Fruit fly (Drosophila melanogaster): Measurements from ENCODE around the gene smog.

The smog gene

DNA sequence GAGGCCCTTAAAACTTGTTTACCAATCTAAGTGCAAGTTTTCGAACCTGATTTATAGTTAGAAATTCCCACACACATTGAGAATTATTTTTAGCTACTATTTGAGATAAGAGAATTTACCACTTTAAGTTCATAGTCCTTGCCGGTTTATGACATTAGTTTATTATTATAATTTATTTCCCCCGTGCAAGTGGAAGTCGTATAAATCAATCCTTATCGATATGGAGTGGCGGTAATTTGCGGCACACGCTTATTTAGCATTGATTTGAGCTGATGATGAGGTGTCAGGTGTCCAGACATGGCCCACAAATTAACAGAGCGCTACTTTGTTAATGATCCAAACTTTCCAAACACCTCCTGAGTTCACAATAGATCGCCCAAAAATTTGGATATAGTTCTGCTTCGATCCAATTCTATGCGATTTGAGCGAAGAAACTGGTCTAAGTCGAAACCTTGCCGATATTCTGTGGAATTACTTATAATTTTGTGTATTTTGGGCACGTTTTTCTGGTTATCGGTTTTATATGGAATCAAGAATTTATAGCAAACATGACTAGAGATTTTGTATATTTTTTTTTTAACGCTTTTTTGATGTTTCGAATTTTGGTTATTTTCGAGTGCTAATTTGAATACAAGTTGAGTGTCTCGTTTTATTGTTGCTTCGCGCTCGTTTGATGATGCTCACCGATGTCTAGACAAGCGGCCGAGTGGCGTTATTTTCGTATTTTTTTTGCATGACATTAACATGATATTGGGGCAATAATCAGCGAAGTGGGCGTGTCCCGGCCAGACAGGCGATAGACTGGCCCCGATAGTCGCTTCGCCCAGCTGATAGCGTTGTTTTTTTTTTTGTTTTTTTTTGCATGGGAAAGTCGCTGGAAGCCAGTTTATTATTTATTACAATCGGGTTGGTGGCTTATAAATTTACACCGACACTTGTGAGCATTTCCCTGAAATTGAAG is 47.2 kb downstream of the smog start:
- TF ChIP-seq CG8478 (optimal IDR thresholded peaks at IDR 0.05), result no peak
- no peak for TF ChIP-seq CTCF (optimal IDR thresholded peaks at IDR 0.05)

DNA sequence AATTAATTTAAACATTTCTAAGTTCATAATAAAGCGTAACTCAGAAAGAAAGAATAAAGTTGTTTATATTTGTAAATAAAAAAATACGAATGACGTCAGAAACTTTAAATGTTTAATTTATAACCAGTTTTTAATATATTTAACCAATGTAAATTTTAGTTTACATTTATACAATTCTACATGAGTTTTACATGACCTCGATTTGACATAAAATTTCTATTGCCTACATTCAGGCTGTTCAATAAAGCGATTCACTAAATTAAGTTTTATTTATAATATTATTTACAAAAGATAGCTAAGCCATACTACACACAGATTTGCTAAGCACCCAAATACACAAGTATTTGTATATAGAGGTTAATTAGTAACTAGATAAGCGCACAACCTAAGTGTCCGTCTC is 51.2 kb downstream of the smog start:
- TF ChIP-seq CG8478 (optimal IDR thresholded peaks at IDR 0.05) (no peak), CTCF (optimal IDR thresholded peaks at IDR 0.05) (no peak)

DNA sequence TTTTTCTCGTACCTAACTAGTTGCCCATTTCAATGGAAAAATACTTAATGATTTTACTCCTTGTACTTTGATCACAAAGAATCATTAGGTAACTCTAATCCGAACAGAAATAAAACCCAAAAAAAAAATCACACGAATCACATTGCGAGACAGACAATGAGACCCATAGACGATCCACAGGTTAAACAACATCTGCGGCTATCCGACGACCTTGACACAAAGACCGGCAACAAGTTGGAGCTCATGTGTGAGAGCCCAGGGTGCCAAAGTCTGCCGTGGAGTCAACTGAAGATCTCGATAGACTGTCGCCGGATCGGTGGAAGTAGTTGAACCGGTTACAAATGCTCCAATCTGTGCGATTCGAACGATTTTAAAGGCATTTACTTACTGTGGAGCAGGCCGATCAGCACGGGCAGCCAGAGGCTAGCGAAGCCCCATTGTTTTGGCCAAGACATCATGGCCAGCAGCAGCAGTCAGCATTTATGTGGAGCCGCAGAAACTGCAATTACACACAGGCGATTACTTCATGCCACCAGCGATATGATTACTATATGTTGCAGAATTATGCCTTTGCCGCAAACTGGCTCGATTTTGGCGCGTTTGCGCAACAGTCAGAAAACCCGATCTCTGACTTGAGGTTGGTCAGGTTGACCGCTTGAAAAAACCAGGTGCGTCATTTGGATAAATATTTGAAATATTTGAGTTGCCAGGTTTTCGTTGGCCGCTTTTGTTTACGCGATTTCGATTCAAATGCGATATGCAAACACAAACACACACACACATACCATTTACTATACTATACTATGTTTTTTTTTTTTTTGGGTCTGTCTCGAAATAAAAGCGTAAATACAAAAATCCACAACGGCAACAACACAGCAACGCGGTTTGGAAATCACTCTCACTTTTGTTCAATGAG is 53.0 kb downstream of the smog start:
- TF ChIP-seq CTCF (optimal IDR thresholded peaks at IDR 0.05) (no peak), CG8478 (optimal IDR thresholded peaks at IDR 0.05) (no peak)

DNA sequence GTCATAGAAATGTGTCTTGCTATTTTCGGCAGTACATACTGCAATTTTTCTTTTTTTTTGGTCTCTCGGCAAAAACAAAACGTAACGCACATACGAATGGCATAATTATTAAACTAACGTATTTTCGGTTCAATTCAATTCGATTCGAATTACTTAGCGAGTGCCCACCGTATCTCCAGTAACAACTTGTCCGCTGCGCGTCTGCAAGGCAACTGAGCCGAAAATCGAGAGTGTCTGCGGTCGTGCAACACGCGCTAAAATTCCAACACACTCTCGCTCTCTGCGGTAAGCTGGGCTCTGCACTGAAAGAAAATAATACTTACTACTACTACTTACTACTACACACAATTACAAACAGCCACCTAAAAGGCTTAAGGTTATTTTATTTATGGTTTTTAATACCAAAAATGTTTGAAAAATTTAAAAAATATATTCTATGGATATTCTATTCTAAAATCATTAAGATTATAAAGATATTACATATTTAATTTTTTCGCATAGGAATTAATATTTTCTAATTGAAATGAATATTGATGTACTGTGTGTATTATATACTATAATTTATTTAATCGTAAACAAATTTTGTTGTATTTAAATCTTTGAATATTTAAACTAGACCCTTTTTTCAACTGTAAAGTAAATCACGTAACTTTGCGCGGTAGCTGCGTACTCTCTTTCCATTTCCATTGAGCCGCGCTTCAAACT is 54.0 kb downstream of the smog start, which contains the start of gene snsl:
Gene snsl (minus strand): TSS at position 217 of the 705 bp plus-strand sequence.
- TF ChIP-seq CTCF (optimal IDR thresholded peaks at IDR 0.05) (no peak), CG8478 (optimal IDR thresholded peaks at IDR 0.05) (no peak)

DNA sequence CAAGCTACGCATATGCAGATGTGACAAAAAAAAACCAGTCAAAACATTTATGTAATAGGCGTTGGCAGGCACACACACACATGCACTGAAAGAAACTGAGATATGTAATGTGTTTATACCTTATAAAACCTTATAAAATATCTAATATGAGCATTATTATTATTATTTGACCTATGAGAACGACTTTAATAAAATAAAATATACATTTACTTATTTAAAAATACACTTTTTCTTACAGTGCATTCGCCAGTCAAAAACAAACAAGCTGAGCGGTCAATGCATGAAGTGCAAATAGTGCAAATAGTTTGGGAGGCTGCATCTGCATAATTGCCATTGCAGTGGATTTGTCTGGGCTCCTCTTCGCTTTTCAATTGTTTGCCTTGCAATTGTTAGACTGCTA is 55.3 kb downstream of the smog start:
- TF ChIP-seq CTCF (optimal IDR thresholded peaks at IDR 0.05) (no peak), CG8478 (optimal IDR thresholded peaks at IDR 0.05) (no peak)

DNA sequence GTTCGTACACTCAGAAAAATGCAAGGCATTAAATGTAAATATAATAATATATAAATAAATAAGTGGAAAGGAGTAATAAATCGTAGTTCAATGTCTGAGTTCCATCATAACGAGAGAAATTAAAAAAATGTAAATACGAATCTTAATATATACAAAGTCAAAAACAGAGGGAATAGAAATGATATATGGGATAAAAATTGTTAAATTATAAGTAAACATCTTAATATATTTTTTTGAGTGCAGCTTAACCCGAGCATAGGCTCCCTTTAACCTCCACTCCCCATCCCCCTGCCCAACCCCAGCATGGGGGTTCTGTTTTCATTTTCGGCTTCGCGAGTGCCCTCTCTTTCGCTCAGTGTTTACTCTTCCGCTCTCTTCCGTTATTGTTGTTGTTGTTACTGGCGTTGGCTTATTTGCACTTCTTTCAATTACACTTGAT is 63.1 kb downstream of the smog start:
- TF ChIP-seq CG8478 (optimal IDR thresholded peaks at IDR 0.05) (no peak), CTCF (optimal IDR thresholded peaks at IDR 0.05) (no peak)

DNA sequence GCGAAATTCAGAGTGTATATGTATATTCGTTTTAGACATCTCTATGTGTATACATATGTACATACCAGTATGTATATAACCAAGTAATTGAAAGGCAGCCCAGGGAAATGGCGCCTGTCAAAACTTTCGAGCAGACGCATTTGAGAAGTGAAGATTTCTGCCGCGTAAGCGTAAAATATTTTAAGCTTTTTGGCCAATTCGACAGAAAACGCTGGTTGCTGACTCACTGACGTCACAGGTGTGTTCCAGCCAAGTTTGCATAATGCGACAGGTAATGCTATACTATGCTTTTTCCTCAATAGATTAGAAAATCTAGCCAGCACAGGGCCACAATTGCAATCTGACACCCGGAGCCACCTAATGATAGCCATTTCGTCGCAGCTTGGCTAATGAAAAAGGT is 64.1 kb downstream of the smog start:
- no peak for TF ChIP-seq CG8478 (optimal IDR thresholded peaks at IDR 0.05)
- no peak for TF ChIP-seq CTCF (optimal IDR thresholded peaks at IDR 0.05)
